Worm (Caenorhabditis elegans) whole organism, young adult: ENCODE measurements around the gene srh-80.

Source experiments
- B0019.2 ChIP-seq: fragments of 200-800 bp; sonication (Bioruptor generic); conservative IDR thresholded peaks from 2 replicates; pipeline ENCODE4 v1.3.6; 2022; ENCODE audit warnings: missing genetic modification reagents, missing genetic modification characterization, missing compliant biosample characterization
- C06A6.2 ChIP-seq: fragments of 200-800 bp; sonication (Bioruptor generic); conservative IDR thresholded peaks from 2 replicates; pipeline ENCODE4 v1.3.6; 2022; ENCODE audit warnings: missing genetic modification characterization, missing compliant biosample characterization
- C17E4.6 ChIP-seq: fragments of 200-800 bp; sonication (Bioruptor generic); IDR thresholded peaks from 2 replicates; pipeline ENCODE4 v1.3.6; 2022; ENCODE audit warnings: missing genetic modification reagents, missing genetic modification characterization, missing compliant biosample characterization
- F10E7.11 ChIP-seq: sonication (generic microtip); optimal IDR thresholded peaks from 2 replicates; lab custom pipeline; 2017; ENCODE audit warnings: mild to moderate bottlenecking, missing genetic modification characterization, moderate library complexity, missing compliant biosample characterization
- F33H1.4 ChIP-seq: fragments of 200-800 bp; sonication (Bioruptor generic); IDR thresholded peaks from 2 replicates; pipeline ENCODE4 v1.3.6; 2022; ENCODE audit warnings: missing genetic modification reagents, missing genetic modification characterization, missing compliant biosample characterization
- F49E8.2 ChIP-seq: sonication (generic microtip); optimal IDR thresholded peaks from 3 replicates; lab custom pipeline; 2017; ENCODE audit warnings: missing genetic modification characterization, mild to moderate bottlenecking, missing compliant biosample characterization, antibody characterized with exemption, moderate library complexity; ENCODE audit not compliant: insufficient read depth
- K11D2.4 ChIP-seq: fragments of 200-800 bp; sonication (Bioruptor generic); IDR thresholded peaks from 2 replicates; pipeline ENCODE4 v1.3.6; 2022; ENCODE audit warnings: missing genetic modification reagents, missing genetic modification characterization, missing compliant biosample characterization
- Y95B8A.8 ChIP-seq: fragments of 200-800 bp; sonication (Bioruptor generic); IDR thresholded peaks from 2 replicates; pipeline ENCODE4 v1.3.6; 2022; ENCODE audit warnings: missing genetic modification reagents, missing genetic modification characterization, missing compliant biosample characterization
- ZK185.1 ChIP-seq: sonication (generic microtip); optimal IDR thresholded peaks from 2 replicates; lab custom pipeline; 2016; ENCODE audit warnings: mild to moderate bottlenecking, missing genetic modification characterization, missing compliant biosample characterization; ENCODE audit not compliant: poor library complexity, severe bottlenecking
- akir-1 ChIP-seq: fragments of 200-800 bp; sonication (Bioruptor generic); optimal IDR thresholded peaks from 2 replicates; lab custom pipeline; 2018; ENCODE audit warnings: mild to moderate bottlenecking, missing genetic modification characterization, moderate library complexity, missing compliant biosample characterization
- aptf-3 ChIP-seq: fragments of 200-800 bp; sonication (Bioruptor generic); IDR thresholded peaks from 2 replicates; pipeline ENCODE4 v1.3.6; 2022; ENCODE audit warnings: missing genetic modification characterization, missing compliant biosample characterization
- attf-5 ChIP-seq: fragments of 200-800 bp; sonication (Bioruptor generic); optimal IDR thresholded peaks from 2 replicates; lab custom pipeline; 2018; ENCODE audit warnings: mild to moderate bottlenecking, missing genetic modification characterization, missing compliant biosample characterization
- attf-6 ChIP-seq: fragments of 200-800 bp; sonication (Bioruptor generic); IDR thresholded peaks from 2 replicates; pipeline ENCODE4 v1.3.6; 2022; ENCODE audit warnings: missing genetic modification reagents, missing genetic modification characterization, missing compliant biosample characterization
- ccch-3 ChIP-seq: fragments of 200-800 bp; sonication (Bioruptor generic); optimal IDR thresholded peaks from 2 replicates; lab custom pipeline; 2018; ENCODE audit warnings: mild to moderate bottlenecking, missing genetic modification characterization, missing compliant biosample characterization
- ceh-100 ChIP-seq: fragments of 200-800 bp; sonication (Bioruptor generic); IDR thresholded peaks from 2 replicates; pipeline ENCODE4 v1.3.6; 2022; ENCODE audit warnings: missing genetic modification reagents, missing genetic modification characterization, missing compliant biosample characterization
- ceh-27 ChIP-seq: fragments of 200-800 bp; sonication (Bioruptor generic); optimal IDR thresholded peaks from 2 replicates; lab custom pipeline; 2018; ENCODE audit warnings: mild to moderate bottlenecking, missing genetic modification characterization, moderate library complexity, missing compliant biosample characterization
- ceh-40 ChIP-seq: fragments of 200-800 bp; sonication (Bioruptor generic); IDR thresholded peaks from 2 replicates; pipeline ENCODE4 v1.3.6; 2022; ENCODE audit warnings: missing genetic modification characterization, missing compliant biosample characterization
- chd-7 ChIP-seq: sonication (generic microtip); optimal IDR thresholded peaks from 2 replicates; lab custom pipeline; 2016; ENCODE audit warnings: mild to moderate bottlenecking, missing genetic modification characterization, moderate library complexity, missing compliant biosample characterization
- efl-1 ChIP-seq: fragments of 150-350 bp; optimal IDR thresholded peaks from 2 replicates; lab custom pipeline; 2014; ENCODE audit warnings: missing biosample characterization, missing genetic modification reagents, missing genetic modification characterization
- egl-44 ChIP-seq: fragments of 200-800 bp; sonication (Bioruptor generic); IDR thresholded peaks from 2 replicates; pipeline ENCODE4 v1.3.6; 2022; ENCODE audit warnings: missing genetic modification reagents, missing genetic modification characterization, missing compliant biosample characterization
- ets-4 ChIP-seq: fragments of 200-800 bp; sonication (Bioruptor generic); optimal IDR thresholded peaks from 2 replicates; lab custom pipeline; 2018; ENCODE audit warnings: mild to moderate bottlenecking, missing genetic modification characterization, missing compliant biosample characterization
- him-1 ChIP-seq: sonication (generic microtip); optimal IDR thresholded peaks from 2 replicates; lab custom pipeline; 2016; ENCODE audit warnings: missing genotype, missing genetic modification reagents, missing genetic modification characterization, missing compliant biosample characterization
- hlh-12 ChIP-seq: sonication (generic microtip); optimal IDR thresholded peaks from 2 replicates; lab custom pipeline; 2016; ENCODE audit warnings: missing genetic modification characterization, missing compliant biosample characterization
- hlh-26 ChIP-seq: fragments of 200-800 bp; sonication (Bioruptor generic); conservative IDR thresholded peaks from 2 replicates; pipeline ENCODE4 v1.3.6; 2022; ENCODE audit warnings: missing genetic modification reagents, missing genetic modification characterization, missing compliant biosample characterization
- hrde-1 ChIP-seq: sonication (generic microtip); optimal IDR thresholded peaks from 2 replicates; lab custom pipeline; 2016; ENCODE audit warnings: missing genetic modification characterization, mild to moderate bottlenecking, missing compliant biosample characterization, moderate library complexity, missing genotype, missing genetic modification reagents, borderline replicate concordance
- lag-1 ChIP-seq: fragments of 200-800 bp; sonication (Bioruptor generic); IDR thresholded peaks from 2 replicates; pipeline ENCODE4 v1.3.6; 2022; ENCODE audit warnings: missing genetic modification reagents, missing genetic modification characterization, missing compliant biosample characterization
- let-526 ChIP-seq: fragments of 200-800 bp; sonication (Bioruptor generic); IDR thresholded peaks from 2 replicates; pipeline ENCODE4 v1.3.6; 2022; ENCODE audit warnings: missing genetic modification reagents, missing genetic modification characterization, missing compliant biosample characterization
- lin-26 ChIP-seq: fragments of 200-800 bp; sonication (Bioruptor generic); IDR thresholded peaks from 2 replicates; pipeline ENCODE4 v1.3.6; 2022; ENCODE audit warnings: missing genetic modification reagents, missing genetic modification characterization, missing compliant biosample characterization
- lsy-27 ChIP-seq: sonication (generic microtip); optimal IDR thresholded peaks from 2 replicates; lab custom pipeline; 2017; ENCODE audit warnings: missing genetic modification characterization, mild to moderate bottlenecking, missing compliant biosample characterization, antibody characterized with exemption, missing genotype, borderline replicate concordance; ENCODE audit not compliant: insufficient read depth
- madf-3 ChIP-seq: fragments of 200-800 bp; sonication (Bioruptor generic); IDR thresholded peaks from 2 replicates; pipeline ENCODE4 v1.3.6; 2022; ENCODE audit warnings: missing genetic modification reagents, missing genetic modification characterization, missing compliant biosample characterization
- mcd-1 ChIP-seq: fragments of 200-800 bp; sonication (Bioruptor generic); IDR thresholded peaks from 2 replicates; pipeline ENCODE4 v1.3.6; 2022; ENCODE audit warnings: missing genetic modification reagents, missing genetic modification characterization, missing compliant biosample characterization
- mxl-1 ChIP-seq: sonication (generic microtip); optimal IDR thresholded peaks from 2 replicates; lab custom pipeline; 2016; ENCODE audit warnings: missing genetic modification characterization, missing compliant biosample characterization
- nfya-1 ChIP-seq: sonication (generic microtip); optimal IDR thresholded peaks from 2 replicates; lab custom pipeline; 2017; ENCODE audit warnings: antibody characterized with exemption, missing compliant biosample characterization, missing genetic modification characterization, borderline replicate concordance; ENCODE audit not compliant: insufficient read depth
- nfyb-1 ChIP-seq: fragments of 200-800 bp; sonication (Bioruptor generic); IDR thresholded peaks from 2 replicates; pipeline ENCODE4 v1.3.6; 2022; ENCODE audit warnings: missing genetic modification reagents, missing genetic modification characterization, missing compliant biosample characterization
- nhr-179 ChIP-seq: sonication (generic microtip); optimal IDR thresholded peaks from 2 replicates; lab custom pipeline; 2016; ENCODE audit warnings: mild to moderate bottlenecking, missing genetic modification characterization, missing compliant biosample characterization
- pbrm-1 ChIP-seq: fragments of 200-800 bp; sonication (Bioruptor generic); IDR thresholded peaks from 2 replicates; pipeline ENCODE4 v1.3.6; 2022; ENCODE audit warnings: missing genetic modification reagents, missing genetic modification characterization, missing compliant biosample characterization
- pha-4 ChIP-seq: fragments of 150-350 bp; sonication (generic microtip); optimal IDR thresholded peaks from 2 replicates; lab custom pipeline; 2014; ENCODE audit warnings: missing biosample characterization, missing genetic modification reagents, missing genetic modification characterization
- rec-8 ChIP-seq, 2 experiments: sonication (generic microtip); optimal IDR thresholded peaks; 2 replicates each; lab custom pipeline; 2016; ENCODE audit warnings: mild to moderate bottlenecking in 2 of 2, missing genetic modification characterization in 2 of 2, missing genetic modification reagents in 2 of 2, missing genotype in 2 of 2, missing biosample characterization in 1 of 2, missing compliant biosample characterization in 1 of 2, moderate library complexity in 1 of 2
- snpc-1.1 ChIP-seq: sonication (generic microtip); optimal IDR thresholded peaks from 2 replicates; lab custom pipeline; 2017; ENCODE audit warnings: missing genetic modification characterization, mild to moderate bottlenecking, missing compliant biosample characterization, antibody characterized with exemption, moderate library complexity, missing genotype, missing genetic modification reagents; ENCODE audit not compliant: insufficient read depth
- snpc-3.4 ChIP-seq: sonication (generic microtip); optimal IDR thresholded peaks from 2 replicates; lab custom pipeline; 2017; ENCODE audit warnings: missing genetic modification characterization, mild to moderate bottlenecking, missing compliant biosample characterization, antibody characterized with exemption, moderate library complexity, missing genotype, missing genetic modification reagents
- tbp1 ChIP-seq: fragments of 200-800 bp; sonication (Bioruptor generic); optimal IDR thresholded peaks from 2 replicates; lab custom pipeline; 2018; ENCODE audit warnings: mild to moderate bottlenecking, missing genetic modification characterization, missing compliant biosample characterization
- unc-130 ChIP-seq: sonication (generic microtip); optimal IDR thresholded peaks from 2 replicates; lab custom pipeline; 2016; ENCODE audit warnings: missing genetic modification reagents, missing genetic modification characterization, missing compliant biosample characterization
- unc-62 ChIP-seq: fragments of 150-350 bp; optimal IDR thresholded peaks from 2 replicates; lab custom pipeline; 2014; ENCODE audit warnings: missing biosample characterization, missing genetic modification reagents, missing genetic modification characterization
- xnd-1 ChIP-seq: sonication (generic microtip); optimal IDR thresholded peaks from 2 replicates; lab custom pipeline; 2016; ENCODE audit warnings: missing genotype, missing genetic modification reagents, missing genetic modification characterization, missing compliant biosample characterization
- zim-3 ChIP-seq: sonication (generic microtip); optimal IDR thresholded peaks from 2 replicates; lab custom pipeline; 2017; ENCODE audit warnings: mild to moderate bottlenecking, missing genetic modification characterization, moderate library complexity, missing compliant biosample characterization
- ztf-18 ChIP-seq: sonication (generic microtip); optimal IDR thresholded peaks from 2 replicates; lab custom pipeline; 2016; ENCODE audit warnings: missing genotype, mild to moderate bottlenecking, missing genetic modification characterization, missing compliant biosample characterization
- ztf-26 ChIP-seq: sonication (generic microtip); optimal IDR thresholded peaks from 2 replicates; lab custom pipeline; 2017; ENCODE audit warnings: missing genetic modification characterization, missing compliant biosample characterization
- ztf-3 ChIP-seq: fragments of 200-800 bp; sonication (Bioruptor generic); optimal IDR thresholded peaks from 2 replicates; lab custom pipeline; 2018; ENCODE audit warnings: mild to moderate bottlenecking, missing genetic modification characterization, missing compliant biosample characterization

srh-80 gene

ce11 chrV:185694-186217, 34.0 kb upstream of the srh-80 start, which contains the start of gene arid-1:
arid-1 (plus strand) TSS chrV:186167.
- peak; percentile 37 for TF ChIP-seq tbp1 (GFP tag; lab: Kevin White, UChicago)
- TF ChIP-seq Y95B8A.8: 0 out of 2 replicates have a peak, but pooled peaks have one; percentile 11
- TF ChIP-seq C17E4.6 (GFP tag; lab: Robert Waterston, UW): no peak
- TF ChIP-seq lag-1 (GFP tag; lab: Robert Waterston, UW): no peak
- no peak for TF ChIP-seq C06A6.2 (GFP tag; lab: Robert Waterston, UW)
- TF ChIP-seq chd-7 (tag; lab: Kevin White, UChicago): no peak
- no peak for TF ChIP-seq hlh-26 (GFP tag; lab: Robert Waterston, UW)
- TF ChIP-seq aptf-3: no peak
- TF ChIP-seq lin-26: no peak
- no peak for TF ChIP-seq ceh-27 (GFP tag; lab: Kevin White, UChicago)
- no peak for TF ChIP-seq ztf-26 (tag; lab: Kevin White, UChicago)
- peak; percentile 62 for TF ChIP-seq F33H1.4 (GFP tag; lab: Robert Waterston, UW)
- TF ChIP-seq rec-8 (tag; optimal IDR thresholded peaks at IDR 0.05; lab: Kevin White, UChicago): no peak
- TF ChIP-seq ceh-40: no peak
- TF ChIP-seq zim-3: no peak
- no peak for TF ChIP-seq akir-1 (GFP tag; lab: Kevin White, UChicago)
- peak; percentile 57 for TF ChIP-seq ceh-100 (GFP tag; lab: Robert Waterston, UW)
- TF ChIP-seq hlh-12: no peak
- no peak for TF ChIP-seq let-526
- TF ChIP-seq B0019.2 (GFP tag; lab: Robert Waterston, UW): no peak
- peak; percentile 29; the same call in 1 of the 2 replicates for TF ChIP-seq pbrm-1
- 0 out of 2 replicates have a peak, but pooled peaks have one; percentile 41 for TF ChIP-seq nfyb-1 (GFP tag; lab: Robert Waterston, UW)
- TF ChIP-seq ztf-18 (tag; lab: Kevin White, UChicago): peak; percentile 62
- no peak for TF ChIP-seq F10E7.11 (tag; lab: Kevin White, UChicago)
- peak; percentile 87 for TF ChIP-seq efl-1 (GFP tag; lab: Kevin White, UChicago)
- TF ChIP-seq F49E8.2 (tag; lab: Kevin White, UChicago): peak; percentile 32
- TF ChIP-seq nfya-1: no peak
- TF ChIP-seq lsy-27 (tag; lab: Kevin White, UChicago): no peak
- TF ChIP-seq ets-4 (GFP tag; lab: Kevin White, UChicago): no peak
- no peak for TF ChIP-seq pha-4 (tag; lab: Kevin White, UChicago)
- TF ChIP-seq egl-44 (GFP tag; lab: Robert Waterston, UW): no peak
- peak; percentile 84 for TF ChIP-seq attf-5 (GFP tag; lab: Kevin White, UChicago)
- TF ChIP-seq snpc-1.1: peak; percentile 38
- TF ChIP-seq mcd-1 (GFP tag; lab: Robert Waterston, UW): peak; percentile 60
- TF ChIP-seq ZK185.1 (tag; lab: Kevin White, UChicago): no peak
- no peak for TF ChIP-seq attf-6 (GFP tag; lab: Robert Waterston, UW)
- TF ChIP-seq ztf-3: no peak
- peak; percentile 46 for TF ChIP-seq xnd-1
- TF ChIP-seq K11D2.4 (GFP tag; lab: Robert Waterston, UW): no peak
- TF ChIP-seq madf-3 (GFP tag; lab: Robert Waterston, UW): no peak
- no peak for TF ChIP-seq nhr-179 (tag; lab: Kevin White, UChicago)
- no peak for TF ChIP-seq mxl-1 (tag; lab: Kevin White, UChicago)
- TF ChIP-seq snpc-3.4: peak; percentile 72
- TF ChIP-seq him-1 (tag; lab: Kevin White, UChicago): peak; percentile 37
- TF ChIP-seq unc-62: no peak
- peak; percentile 11 for TF ChIP-seq unc-130 (GFP tag; lab: Kevin White, UChicago)
- TF ChIP-seq hrde-1 (tag; lab: Kevin White, UChicago): no peak
- TF ChIP-seq ccch-3 (GFP tag; lab: Kevin White, UChicago): no peak
